Worm (Caenorhabditis elegans) whole organism, mixed stage, embryonic: Measurements from ENCODE around the gene srbc-23.

Experiments used
- lsy-2 ChIP-seq: fragments of 150-350 bp; optimal IDR thresholded peaks from 2 replicates; lab custom pipeline; 2014; ENCODE audit warnings: missing biosample characterization, missing genetic modification characterization
- snpc-4 ChIP-seq: fragments of 150-350 bp; optimal IDR thresholded peaks from 2 replicates; lab custom pipeline; 2014; ENCODE audit warnings: missing biosample characterization, missing genetic modification characterization
- unc-62 ChIP-seq: fragments of 150-350 bp; optimal IDR thresholded peaks from 2 replicates; lab custom pipeline; 2014; ENCODE audit warnings: missing biosample characterization, missing genetic modification reagents, missing genetic modification characterization

DNA sequence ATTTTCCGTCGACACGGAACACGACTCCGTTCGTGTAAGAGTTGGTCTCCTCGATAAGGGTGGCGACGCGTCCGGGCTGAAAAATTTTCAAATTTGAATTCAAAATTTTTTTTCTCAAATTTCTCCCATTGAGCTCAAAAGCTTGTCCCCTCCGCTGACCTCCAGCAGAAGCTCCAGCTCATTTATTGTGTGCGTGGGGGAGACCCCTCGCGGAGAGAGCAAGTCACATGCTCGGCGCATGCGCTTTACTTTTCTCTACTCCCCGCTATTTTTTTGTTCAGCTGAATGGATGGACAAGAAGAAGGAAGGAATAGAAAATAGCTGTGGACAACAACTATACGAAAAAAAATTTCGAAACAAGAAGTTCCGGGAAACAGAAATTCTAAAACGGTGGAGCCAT, 19.9 kb upstream of the srbc-23 start:
- TF ChIP-seq lsy-2 (tag; lab: Kevin White, UChicago), result no peak
- no peak for TF ChIP-seq snpc-4 (tag; lab: Kevin White, UChicago)
- no peak for TF ChIP-seq unc-62
